Worm (Caenorhabditis elegans) whole organism, L4 larva: Measurements from ENCODE around the gene ugt-39.

Experiments
- jun-1 ChIP-seq: fragments of 150-350 bp; optimal IDR thresholded peaks from 2 replicates; lab custom pipeline; 2014; ENCODE audit warnings: missing biosample characterization, missing genetic modification reagents, missing genetic modification characterization
- mdl-1 ChIP-seq, 2 experiments: fragments of 150-350 bp in 1 of 2; sonication (generic microtip) in 1 of 2; optimal IDR thresholded peaks; 2 replicates each; lab custom pipeline; 2014 to 2017; ENCODE audit warnings: missing biosample characterization in 2 of 2, missing genetic modification characterization in 2 of 2
- nhr-111 ChIP-seq: fragments of 200-800 bp; sonication (Bioruptor generic); optimal IDR thresholded peaks from 2 replicates; lab custom pipeline; 2018; ENCODE audit warnings: mild to moderate bottlenecking, missing genetic modification characterization, missing compliant biosample characterization

DNA sequence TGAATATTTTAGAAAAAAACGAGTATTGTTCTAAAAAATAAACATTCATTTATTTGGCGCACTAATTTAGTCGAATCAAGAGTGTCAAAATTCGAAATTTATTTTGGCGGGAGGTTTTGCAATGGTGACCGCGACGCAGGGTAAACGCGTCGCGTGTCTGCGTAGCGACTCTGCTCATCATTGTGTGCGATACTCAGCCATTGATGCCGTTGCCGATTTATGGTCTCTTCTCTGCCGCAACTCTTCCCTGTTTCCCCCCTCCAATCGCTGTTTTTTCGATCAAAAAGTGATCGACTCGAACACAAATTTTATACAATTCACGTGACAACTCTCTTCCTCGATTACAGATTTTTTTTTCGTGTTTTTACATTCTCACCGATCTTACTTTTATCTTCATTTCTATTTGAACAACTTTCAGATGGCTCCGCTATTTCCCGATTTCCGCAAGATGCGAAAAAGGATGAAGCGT lies 39.6 kb downstream of the ugt-39 start, which contains the start of gene F09G2.2:
- TF ChIP-seq mdl-1 (tag; optimal IDR thresholded peaks at IDR 0.05; lab: Kevin White, UChicago) (peak in 1 of 2 experiments; percentile 65), nhr-111 (no peak), jun-1 (tag; lab: Kevin White, UChicago) (peak; percentile 76)
